Worm (Caenorhabditis elegans) whole organism, L4/young adult: ENCODE results near the gene glb-11.

ENCODE experiments used
- W03F9.2 ChIP-seq: fragments of 150-350 bp; optimal IDR thresholded peaks from 2 replicates; lab custom pipeline; 2014; ENCODE audit warnings: missing biosample characterization, missing genetic modification characterization
- dao-5 ChIP-seq: sonication (generic microtip); optimal IDR thresholded peaks from 2 replicates; lab custom pipeline; 2016; ENCODE audit warnings: missing genotype, missing genetic modification characterization, moderate library complexity, missing compliant biosample characterization
- him-1 ChIP-seq: sonication (generic microtip); optimal IDR thresholded peaks from 2 replicates; lab custom pipeline; 2016; ENCODE audit warnings: missing genotype, missing genetic modification reagents, missing genetic modification characterization, missing compliant biosample characterization

The glb-11 gene

ce11 chrIII:3975008-3975407 is 17.0 kb downstream of the glb-11 start:
- TF ChIP-seq W03F9.2 (tag; lab: Kevin White, UChicago) (no peak), dao-5 (tag; lab: Kevin White, UChicago) (no peak), him-1 (no peak)

DNA sequence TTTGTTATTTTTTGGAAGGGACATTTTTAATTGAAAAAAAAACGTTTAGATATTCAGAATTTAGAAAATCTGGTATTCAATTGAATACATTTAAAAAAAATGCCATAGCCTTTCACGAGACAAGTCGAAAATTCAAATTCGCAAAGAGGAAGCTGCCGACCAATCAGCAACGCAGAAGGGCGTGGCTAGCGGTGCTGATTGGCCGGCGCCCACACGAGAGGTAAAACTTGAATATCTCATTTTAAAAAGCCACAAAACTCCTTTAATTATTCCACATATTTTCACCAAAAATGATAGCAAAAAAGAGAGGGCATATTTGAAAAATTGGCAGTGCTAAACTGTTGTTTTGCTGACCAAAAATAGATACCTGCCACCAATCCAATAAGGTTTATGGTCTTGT is 17.5 kb downstream of the glb-11 start:
- TF ChIP-seq dao-5 (tag; lab: Kevin White, UChicago) (no peak), him-1 (no peak), W03F9.2 (tag; lab: Kevin White, UChicago) (no peak)

- TF ChIP-seq him-1 (no peak), W03F9.2 (tag; lab: Kevin White, UChicago) (no peak), dao-5 (tag; lab: Kevin White, UChicago) (no peak)
These were observed 19.3 kb downstream of the glb-11 start, which contains the start of gene R10E9.4 for ce11 chrIII:3972687-3973086. Gene R10E9.4, minus strand, starts transcription at chrIII:3972787.

DNA sequence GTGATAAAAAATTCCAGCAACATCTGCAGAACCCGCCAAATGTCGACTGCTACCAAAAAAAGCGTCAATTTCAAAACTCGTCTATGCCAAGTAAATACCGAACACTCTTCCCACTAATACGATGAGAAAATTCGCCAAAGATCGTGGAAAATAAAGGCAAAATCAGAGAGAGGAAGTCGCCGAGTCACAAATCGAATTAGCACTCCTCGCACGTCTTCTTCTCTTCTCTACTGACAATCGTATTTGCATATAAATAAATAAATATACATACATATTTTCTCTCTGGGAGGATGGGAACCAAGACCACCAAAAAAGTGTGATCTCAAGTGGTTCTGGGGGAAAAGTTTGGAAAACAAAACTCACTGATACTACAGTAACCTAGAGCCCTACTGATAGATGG is 21.6 kb downstream of the glb-11 start:
- TF ChIP-seq dao-5 (tag; lab: Kevin White, UChicago) (no peak), him-1 (no peak), W03F9.2 (tag; lab: Kevin White, UChicago) (no peak)

ce11 chrIII:3969133-3969532 is 22.9 kb downstream of the glb-11 start:
- TF ChIP-seq dao-5 (tag; lab: Kevin White, UChicago) (no peak), him-1 (no peak), W03F9.2 (tag; lab: Kevin White, UChicago) (no peak)

DNA sequence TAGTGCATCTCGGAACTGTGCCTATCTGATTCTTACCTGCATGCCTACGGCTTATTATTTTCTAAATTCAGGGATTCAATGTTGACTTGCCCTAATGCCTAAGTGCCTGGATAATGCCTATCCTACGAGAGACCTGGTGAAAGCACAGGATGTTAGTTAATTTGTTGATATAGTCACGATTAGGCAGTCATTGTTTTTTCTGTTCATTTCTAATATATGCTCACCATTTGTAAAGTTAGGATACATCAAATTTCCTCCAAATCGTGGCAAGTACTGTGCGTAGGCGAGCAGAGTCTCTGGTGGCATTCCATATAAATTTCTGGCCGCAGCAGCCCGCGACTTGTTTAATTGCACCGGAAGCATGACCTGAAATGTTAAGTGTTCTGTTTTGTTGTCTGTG is 25.8 kb downstream of the glb-11 start:
- TF ChIP-seq W03F9.2 (tag; lab: Kevin White, UChicago) (no peak), him-1 (no peak), dao-5 (tag; lab: Kevin White, UChicago) (no peak)

ce11 chrIII:3964237-3964636 is 27.8 kb downstream of the glb-11 start, which contains the start of gene R10E9.2:
Gene R10E9.2, minus strand, starts transcription at chrIII:3964337.
- TF ChIP-seq dao-5 (tag; lab: Kevin White, UChicago): no peak

DNA sequence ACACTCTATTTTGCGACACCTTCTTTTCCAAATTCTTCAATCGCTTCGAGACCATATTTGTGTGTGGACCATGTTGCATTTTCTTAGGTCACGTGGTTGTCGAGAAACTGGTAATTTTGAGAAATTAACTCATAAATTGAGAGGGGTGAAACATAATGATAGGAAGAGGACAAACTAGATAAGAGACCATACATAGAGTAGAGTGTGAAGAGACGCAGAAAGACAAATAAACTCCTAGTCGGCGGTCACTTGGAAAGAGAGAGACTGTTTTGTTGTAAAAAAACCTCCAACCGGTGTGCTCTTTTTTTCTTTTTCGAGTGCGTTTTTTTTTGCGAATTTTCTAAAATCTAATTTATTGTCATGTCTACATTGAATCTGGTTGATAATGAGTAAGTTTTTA is 32.0 kb downstream of the glb-11 start, which contains the start of gene R10E9.3:
R10E9.3 (plus strand) TSS at position 235 of the 400 bp plus-strand sequence.
- TF ChIP-seq W03F9.2 (tag; lab: Kevin White, UChicago) (no peak), him-1 (no peak), dao-5 (tag; lab: Kevin White, UChicago) (no peak)

DNA sequence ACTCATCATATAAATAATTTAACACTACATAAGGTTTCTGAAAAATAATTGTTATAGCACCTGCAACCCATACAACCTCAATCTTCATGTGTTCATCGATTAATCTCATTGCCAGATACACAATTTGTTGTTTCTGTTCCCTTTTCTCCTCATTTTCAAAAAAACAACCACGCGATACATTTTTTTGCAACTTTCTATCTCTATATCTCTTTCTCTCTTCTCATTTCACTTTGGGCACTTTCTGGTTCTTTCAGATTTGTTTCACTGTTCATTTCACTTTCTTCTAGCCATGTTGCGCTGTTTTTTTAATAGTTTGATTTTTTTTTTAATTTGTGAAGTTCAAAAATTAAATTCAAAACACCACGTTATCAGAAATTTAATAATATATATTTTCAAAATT is 32.8 kb downstream of the glb-11 start:
- TF ChIP-seq W03F9.2 (tag; lab: Kevin White, UChicago) (no peak), him-1 (no peak), dao-5 (tag; lab: Kevin White, UChicago) (no peak)

DNA sequence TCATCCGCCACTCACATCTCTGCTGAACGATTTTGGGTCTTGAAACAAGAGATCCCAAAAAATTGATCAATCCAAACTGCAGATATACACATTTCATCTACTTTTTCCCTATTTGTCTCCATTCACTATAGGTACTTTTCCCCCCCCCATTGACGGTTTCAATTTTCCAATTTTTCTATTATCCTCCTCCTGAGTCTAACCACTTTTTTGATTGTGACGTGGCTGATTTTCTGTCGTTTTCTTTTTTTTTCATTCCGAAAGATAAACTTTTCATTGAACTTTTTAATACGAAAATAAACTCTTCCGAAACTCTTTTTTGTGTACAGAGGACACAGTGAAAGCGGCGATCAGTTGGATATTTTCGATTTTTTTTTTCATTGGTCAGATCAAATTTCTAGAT is 34.1 kb downstream of the glb-11 start:
- TF ChIP-seq dao-5 (tag; lab: Kevin White, UChicago): no peak
- no peak for TF ChIP-seq W03F9.2 (tag; lab: Kevin White, UChicago)
- TF ChIP-seq him-1: no peak

DNA sequence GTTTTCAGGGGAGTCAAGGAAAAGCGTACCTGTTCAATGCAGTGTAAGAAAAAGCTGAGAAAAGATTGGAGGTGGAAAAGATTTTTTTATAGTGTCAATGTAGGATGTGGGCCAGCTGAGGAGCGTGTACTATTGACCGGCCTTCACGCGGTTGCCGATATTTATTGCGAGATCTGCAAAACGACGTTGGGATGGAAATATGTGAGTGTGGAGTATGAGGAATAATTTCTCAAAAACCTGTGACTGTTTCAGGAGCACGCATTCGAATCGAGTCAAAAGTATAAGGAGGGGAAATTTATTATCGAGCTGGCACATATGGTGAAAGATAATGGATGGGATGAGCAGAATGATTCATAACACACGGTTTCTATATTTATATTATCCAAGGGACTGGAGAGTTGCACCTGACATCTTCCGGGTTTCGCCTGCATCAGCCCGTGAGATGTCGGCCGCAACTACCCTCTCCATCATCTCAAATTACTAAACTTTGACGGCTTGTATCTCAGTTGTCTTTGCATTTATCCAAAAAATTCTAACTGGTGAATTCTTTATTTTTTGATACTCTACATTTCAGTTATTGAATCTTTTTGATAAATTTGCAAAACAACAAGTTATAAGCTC is 34.8 kb downstream of the glb-11 start:
- TF ChIP-seq dao-5 (tag; lab: Kevin White, UChicago) (no peak), him-1 (no peak), W03F9.2 (tag; lab: Kevin White, UChicago) (no peak)

DNA sequence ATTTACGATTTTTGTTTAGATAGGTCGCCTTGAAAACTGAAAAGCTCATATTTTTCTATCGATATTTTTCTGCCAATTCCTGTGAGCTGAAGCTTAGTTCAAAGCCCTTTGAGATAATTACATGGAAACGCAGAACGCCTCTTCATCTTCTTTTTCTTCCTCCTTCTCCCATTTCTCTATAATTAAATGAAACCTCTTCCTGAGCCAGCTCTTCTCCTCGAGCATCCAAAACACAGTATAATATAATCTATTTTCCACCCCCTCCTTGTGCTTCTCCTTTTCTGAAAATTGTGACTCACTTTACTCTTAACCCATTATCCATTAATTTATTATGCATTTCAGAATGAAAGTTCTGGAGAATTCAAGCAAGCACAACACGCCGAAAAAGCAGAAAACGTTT is 35.7 kb downstream of the glb-11 start, which contains the start of gene F37A8.5:
F37A8.5 (plus strand) TSS at position 332 of the 400 bp plus-strand sequence.
- no peak for TF ChIP-seq dao-5 (tag; lab: Kevin White, UChicago)
- no peak for TF ChIP-seq him-1
- no peak for TF ChIP-seq W03F9.2 (tag; lab: Kevin White, UChicago)

DNA sequence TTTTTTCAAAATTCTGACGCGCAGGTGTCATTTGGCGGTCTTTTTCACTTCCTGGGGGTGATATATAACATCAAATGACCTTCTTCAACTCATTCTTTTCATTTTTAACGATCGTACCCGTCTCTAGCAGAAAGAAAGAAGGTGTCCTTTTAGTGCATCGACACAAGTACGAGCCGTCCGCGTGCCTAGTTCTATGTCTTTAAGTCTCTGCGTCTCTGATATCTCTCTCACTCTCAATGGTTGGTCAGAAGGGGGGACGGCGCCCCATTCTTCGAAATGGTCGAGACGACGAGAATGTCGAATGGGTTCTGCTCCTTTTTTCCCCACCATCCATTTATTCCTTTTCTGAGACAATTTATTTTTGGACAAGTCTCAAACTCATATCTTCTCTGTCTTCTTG is 36.3 kb downstream of the glb-11 start:
- TF ChIP-seq W03F9.2 (tag; lab: Kevin White, UChicago): no peak
- TF ChIP-seq dao-5 (tag; lab: Kevin White, UChicago): no peak
- peak; percentile 39 for TF ChIP-seq him-1

ce11 chrIII:3954828-3955227 is 37.2 kb downstream of the glb-11 start:
- no peak for TF ChIP-seq W03F9.2 (tag; lab: Kevin White, UChicago)
- TF ChIP-seq him-1: no peak
- TF ChIP-seq dao-5 (tag; lab: Kevin White, UChicago): no peak

ce11 chrIII:3954220-3954619 is 37.8 kb downstream of the glb-11 start:
- no peak for TF ChIP-seq him-1
- no peak for TF ChIP-seq W03F9.2 (tag; lab: Kevin White, UChicago)
- no peak for TF ChIP-seq dao-5 (tag; lab: Kevin White, UChicago)
